Worm (Caenorhabditis elegans): ENCODE results near the gene D2063.1.
"Not testable (repeated sequence)": the region's sequence is repeated elsewhere in the genome, so short reads cannot be mapped to it uniquely, and the experiment has no call there.

The D2063.1 gene

ce11 chrV:4319867-4320266 is 7.1 kb upstream of the D2063.1 start, which contains the start of gene ZC132.9:
ZC132.9 (minus strand) TSS chrV:4319967.
- TF ChIP-seq sem-4 (tag; optimal IDR thresholded peaks at IDR 0.05) (no peak), nhr-129 (tag; optimal IDR thresholded peaks at IDR 0.05) (no peak), ztf-11 (tag; optimal IDR thresholded peaks at IDR 0.05) (no peak), crh-2 (tag; optimal IDR thresholded peaks at IDR 0.05) (no peak), blmp-1 (tag; optimal IDR thresholded peaks at IDR 0.05; ENCODE audit: insufficient read depth) (no peak), lin-39 (tag; optimal IDR thresholded peaks at IDR 0.05) (no peak), nhr-23 (tag; optimal IDR thresholded peaks at IDR 0.05) (no peak), ama-1 (optimal IDR thresholded peaks at IDR 0.05) (no peak), unc-39 (tag; optimal IDR thresholded peaks at IDR 0.05) (no peak), nhr-21 (tag; optimal IDR thresholded peaks at IDR 0.05) (no peak), nhr-25 (tag; optimal IDR thresholded peaks at IDR 0.05) (no peak), elt-3 (tag; optimal IDR thresholded peaks at IDR 0.05) (no peak), sma-9 (GFP tag; optimal IDR thresholded peaks at IDR 0.05) (no peak), sma-9 (tag; optimal IDR thresholded peaks at IDR 0.05) (no peak), nhr-10 (tag; optimal IDR thresholded peaks at IDR 0.05) (no peak), unc-62 (GFP tag; optimal IDR thresholded peaks at IDR 0.05) (no peak)

ce11 chrV:4322706-4323105 is 4.2 kb upstream of the D2063.1 start, which contains the start of gene R02D1.2:
R02D1.2 (minus strand) TSS chrV:4322806.
- TF ChIP-seq egl-27 (tag; optimal IDR thresholded peaks at IDR 0.05) (no peak), unc-39 (tag; optimal IDR thresholded peaks at IDR 0.05) (no peak), sma-3 (GFP tag; optimal IDR thresholded peaks at IDR 0.05) (no peak), ZK546.5 (tag; optimal IDR thresholded peaks at IDR 0.05) (no peak), nhr-129 (tag; optimal IDR thresholded peaks at IDR 0.05) (no peak), ama-1 (optimal IDR thresholded peaks at IDR 0.05) (no peak)

- TF ChIP-seq elt-3 (tag; optimal IDR thresholded peaks at IDR 0.05) (no peak), skn-1 (tag; optimal IDR thresholded peaks at IDR 0.05) (no peak), lin-13 (GFP tag; optimal IDR thresholded peaks at IDR 0.05) (no peak), aly-2 (tag; optimal IDR thresholded peaks at IDR 0.05) (no peak), nhr-10 (tag; optimal IDR thresholded peaks at IDR 0.05) (no peak), nhr-6 (tag; optimal IDR thresholded peaks at IDR 0.05) (no peak)
These were observed 1.5 kb upstream of the D2063.1 start, which contains the start of gene nhr-125 for ce11 chrV:4325415-4325814. nhr-125 (minus strand) TSS chrV:4325515.

ce11 chrV:4330820-4331219 is 3.9 kb downstream of the D2063.1 start:
- TF ChIP-seq F13H6.1 (tag; optimal IDR thresholded peaks at IDR 0.05), result no peak
- TF ChIP-seq sma-9 (GFP tag; optimal IDR thresholded peaks at IDR 0.05), result no peak
- TF ChIP-seq sma-9 (tag; optimal IDR thresholded peaks at IDR 0.05), result no peak
- no peak for TF ChIP-seq mdl-1 (tag; optimal IDR thresholded peaks at IDR 0.05)
- TF ChIP-seq C34F6.9 (tag; optimal IDR thresholded peaks at IDR 0.05), result no peak
- TF ChIP-seq lsy-2 (tag; optimal IDR thresholded peaks at IDR 0.05), result no peak
- TF ChIP-seq ztf-4 (tag; optimal IDR thresholded peaks at IDR 0.05), result no peak
- no peak for TF ChIP-seq gmeb-1 (tag; optimal IDR thresholded peaks at IDR 0.05)
- TF ChIP-seq lin-11 (tag; optimal IDR thresholded peaks at IDR 0.05), result no peak
- TF ChIP-seq nhr-11 (tag; optimal IDR thresholded peaks at IDR 0.05), result no peak
- TF ChIP-seq nhr-12 (tag; optimal IDR thresholded peaks at IDR 0.05), result no peak
- no peak for TF ChIP-seq nhr-23 (tag; optimal IDR thresholded peaks at IDR 0.05)
- TF ChIP-seq zag-1 (tag; optimal IDR thresholded peaks at IDR 0.05), result no peak
- no peak for TF ChIP-seq lin-39 (tag; optimal IDR thresholded peaks at IDR 0.05)

- no peak for TF ChIP-seq aly-2 (tag; optimal IDR thresholded peaks at IDR 0.05)
- TF ChIP-seq elt-3 (tag; optimal IDR thresholded peaks at IDR 0.05), result no peak
These were observed 5.5 kb downstream of the D2063.1 start, which contains the start of gene oac-12 for ce11 chrV:4332450-4332849. oac-12 (minus strand) TSS chrV:4332550.

ce11 chrV:4336462-4336861 is 9.5 kb downstream of the D2063.1 start, which contains the start of gene irld-1:
irld-1 (plus strand) TSS chrV:4336762.
- TF ChIP-seq unc-55 (GFP tag; optimal IDR thresholded peaks at IDR 0.05); nhr-25 (tag; optimal IDR thresholded peaks at IDR 0.05); sma-3 (GFP tag; optimal IDR thresholded peaks at IDR 0.05): not testable (repeated sequence)
